Worm (Caenorhabditis elegans): Measurements from ENCODE around the gene lin-31.

- TF ChIP-seq dao-5 (tag; optimal IDR thresholded peaks at IDR 0.05) (no peak), him-1 (tag; optimal IDR thresholded peaks at IDR 0.05) (no peak)
Measured at ce11 chrII:3989627-3990367, 7.4 kb downstream of the lin-31 start, which contains the start of gene Y14H12A.2.

All from whole organism, L4/young adult.